Fruit fly (Drosophila melanogaster): ENCODE results near the gene Vps16B.

Vps16B gene

DNA sequence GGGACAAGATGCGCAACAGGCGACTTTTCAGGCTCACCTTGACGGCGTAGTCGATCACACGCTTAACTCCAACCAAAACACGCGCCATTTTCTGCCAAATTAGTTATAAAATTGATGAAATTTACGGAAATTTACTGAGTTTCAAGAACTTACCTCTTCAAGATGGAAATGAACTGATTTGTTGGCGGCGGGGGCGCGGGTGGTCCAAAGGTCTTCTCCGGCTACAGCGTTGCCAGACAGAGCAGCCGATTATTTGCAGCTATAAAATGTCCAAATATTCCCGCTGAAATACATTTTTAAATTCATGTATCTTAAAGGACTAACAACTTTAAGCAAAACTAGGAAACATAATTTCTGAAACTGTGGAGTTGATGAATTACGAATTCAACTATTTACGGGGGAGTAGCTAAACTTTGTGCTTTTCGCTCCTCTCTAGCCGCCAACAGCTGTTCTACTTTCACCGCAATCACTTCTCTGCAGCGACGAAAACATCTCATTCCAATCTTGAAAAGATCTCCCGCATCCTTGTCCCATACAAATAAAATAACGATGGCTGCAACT lies 13.4 kb downstream of the Vps16B start, which contains the start of the genes Etfb and CG7789 (continued):
- peak; percentile 57 for TF ChIP-seq ap (GFP tag; IDR thresholded peaks at IDR 0.05)
- TF ChIP-seq Sry-β (GFP tag; optimal IDR thresholded peaks at IDR 0.05) = peak; percentile 83
- peak; percentile 96 for TF ChIP-seq MBD-R2 (GFP tag; IDR thresholded peaks at IDR 0.05)
- TF ChIP-seq CG30431 (GFP tag; optimal IDR thresholded peaks at IDR 0.05) = peak; percentile 39
- peak; percentile 85 for TF ChIP-seq CG9817 (tag; optimal IDR thresholded peaks at IDR 0.05)
- peak in 1 of 2 experiments; percentile 48 for TF ChIP-seq Hr51 (GFP tag; optimal IDR thresholded peaks at IDR 0.05)
- no peak for TF ChIP-seq Hmx (GFP tag; optimal IDR thresholded peaks at IDR 0.05)
- peak; percentile 66 for TF ChIP-seq tgo (GFP tag; IDR thresholded peaks at IDR 0.05)
- no peak for TF ChIP-seq sd (tag; optimal IDR thresholded peaks at IDR 0.05)
- TF ChIP-seq Ravus (GFP tag; IDR thresholded peaks at IDR 0.05) = 0 out of 2 replicates have a peak, but pooled peaks have one; percentile 3
- TF ChIP-seq otp (GFP tag; IDR thresholded peaks at IDR 0.05) = peak; percentile 61; the same call in 2 of the 3 replicates
- no peak for TF ChIP-seq abd-A (tag; optimal IDR thresholded peaks at IDR 0.05)
- no peak for TF ChIP-seq CG2875 (GFP tag; optimal IDR thresholded peaks at IDR 0.05)
- no peak for TF ChIP-seq run (tag; optimal IDR thresholded peaks at IDR 0.05)
- TF ChIP-seq maf-S (GFP tag; optimal IDR thresholded peaks at IDR 0.05) = peak; percentile 65
- TF ChIP-seq CG14710 (tag; optimal IDR thresholded peaks at IDR 0.05) = peak; percentile 61
- TF ChIP-seq CG8281 (tag; optimal IDR thresholded peaks at IDR 0.05) = peak; percentile 53
- TF ChIP-seq Hr3 (GFP tag; optimal IDR thresholded peaks at IDR 0.05) = peak; percentile 74
- peak; percentile 76 for TF ChIP-seq vnd (GFP tag; IDR thresholded peaks at IDR 0.05; ENCODE audit: partially characterized antibody)
- TF ChIP-seq Nf-YA (GFP tag; IDR thresholded peaks at IDR 0.05) = 0 out of 2 replicates have a peak, but pooled peaks have one; percentile 20
- TF ChIP-seq danr (GFP tag; IDR thresholded peaks at IDR 0.05) = 0 out of 2 replicates have a peak, but pooled peaks have one; percentile 34
- peak; percentile 35 for TF ChIP-seq CG4820 (GFP tag; optimal IDR thresholded peaks at IDR 0.05)
- TF ChIP-seq Nf-YC (tag; optimal IDR thresholded peaks at IDR 0.05) = peak; percentile 74
- no peak for TF ChIP-seq CG7839 (tag; optimal IDR thresholded peaks at IDR 0.05)
- peak; percentile 57 for TF ChIP-seq trh (GFP tag; optimal IDR thresholded peaks at IDR 0.05)
- TF ChIP-seq seq (GFP tag; IDR thresholded peaks at IDR 0.05) = peak; percentile 50
- TF ChIP-seq CG7987 (GFP tag; optimal IDR thresholded peaks at IDR 0.05) = no peak
- TF ChIP-seq hkb (optimal IDR thresholded peaks at IDR 0.05) = peak; percentile 58
- peak; percentile 81 for TF ChIP-seq hkb (GFP tag; IDR thresholded peaks at IDR 0.05)
- no peak for TF ChIP-seq Blimp-1 (GFP tag; optimal IDR thresholded peaks at IDR 0.05)
- TF ChIP-seq CG33213 (GFP tag; optimal IDR thresholded peaks at IDR 0.05) = peak; percentile 73
- TF ChIP-seq CG15601 (tag; optimal IDR thresholded peaks at IDR 0.05) = no peak
- TF ChIP-seq CG6254 (GFP tag; optimal IDR thresholded peaks at IDR 0.05) = no peak
- no peak for TF ChIP-seq ato (GFP tag; IDR thresholded peaks at IDR 0.05; ENCODE audit: partially characterized antibody)
- peak; percentile 42 for TF ChIP-seq CG18011 (GFP tag; optimal IDR thresholded peaks at IDR 0.05)
- TF ChIP-seq bsh (GFP tag; optimal IDR thresholded peaks at IDR 0.05) = peak; percentile 67 to 96
- TF ChIP-seq odd (GFP tag; optimal IDR thresholded peaks at IDR 0.05) = no peak
- peak; percentile 55 for TF ChIP-seq CG8089 (GFP tag; optimal IDR thresholded peaks at IDR 0.05)
- TF ChIP-seq gem (tag; optimal IDR thresholded peaks at IDR 0.05) = no peak
- peak; percentile 53; the same call in 1 of the 2 replicates for TF ChIP-seq ham (GFP tag; IDR thresholded peaks at IDR 0.05)
- peak; percentile 90 for TF ChIP-seq slbo (GFP tag; IDR thresholded peaks at IDR 0.05)
- peak; percentile 55 for TF ChIP-seq NK7.1 (GFP tag; optimal IDR thresholded peaks at IDR 0.05)
- TF ChIP-seq CG17359 (tag; optimal IDR thresholded peaks at IDR 0.05) = peak; percentile 39
- no peak for TF ChIP-seq Hey (tag; optimal IDR thresholded peaks at IDR 0.05)
- TF ChIP-seq Ptx1 (GFP tag; IDR thresholded peaks at IDR 0.05) = peak; percentile 78
- peak; percentile 78 for TF ChIP-seq C15 (GFP tag; IDR thresholded peaks at IDR 0.05)
- peak; percentile 63 for TF ChIP-seq caup (GFP tag; optimal IDR thresholded peaks at IDR 0.05; ENCODE audit: severe bottlenecking)
- TF ChIP-seq Xbp1 (GFP tag; optimal IDR thresholded peaks at IDR 0.05) = peak; percentile 84
- TF ChIP-seq CG11247 (GFP tag; IDR thresholded peaks at IDR 0.05) = peak; percentile 79

Data from whole organism, embryonic.